Fruit fly (Drosophila melanogaster) whole organism, pupa: ENCODE data around the gene mus301.

Source experiments
- CG14655 ChIP-seq: fragments of 200-800 bp; sonication (Bioruptor generic); optimal IDR thresholded peaks from 3 replicates; lab custom pipeline; 2017; ENCODE audit warnings: mild to moderate bottlenecking, missing biosample characterization, missing genetic modification reagents, missing genetic modification characterization
- CG17806 ChIP-seq: fragments of 200-800 bp; sonication (Bioruptor generic); optimal IDR thresholded peaks from 2 replicates; lab custom pipeline; 2018; ENCODE audit warnings: missing biosample characterization, mild to moderate bottlenecking, missing genetic modification characterization, moderate library complexity
- CG4496 ChIP-seq: fragments of 200-800 bp; sonication (Bioruptor generic); IDR thresholded peaks from 3 replicates; pipeline ENCODE4 v1.3.6; 2022; ENCODE audit warnings: missing biosample characterization, missing genetic modification characterization
- EcR ChIP-seq: fragments of 200-800 bp; sonication (Bioruptor generic); optimal IDR thresholded peaks from 3 replicates; lab custom pipeline; 2019; ENCODE audit warnings: missing biosample characterization, missing genetic modification characterization, mild to moderate bottlenecking, moderate library complexity, missing genetic modification reagents
- Ets98B ChIP-seq: fragments of 200-800 bp; sonication (Bioruptor generic); IDR thresholded peaks from 2 replicates; pipeline ENCODE4 v1.3.6; 2022; ENCODE audit warnings: missing biosample characterization, missing genetic modification characterization
- Snoo ChIP-seq: fragments of 200-800 bp; sonication (Bioruptor generic); optimal IDR thresholded peaks from 3 replicates; lab custom pipeline; 2017; ENCODE audit warnings: missing biosample characterization, mild to moderate bottlenecking, missing genetic modification characterization, inconsistent platforms
- rn ChIP-seq: fragments of 200-800 bp; sonication (Bioruptor generic); IDR thresholded peaks from 2 replicates; pipeline ENCODE4 v1.3.6; 2022; ENCODE audit warnings: missing biosample characterization, missing genetic modification characterization

DNA sequence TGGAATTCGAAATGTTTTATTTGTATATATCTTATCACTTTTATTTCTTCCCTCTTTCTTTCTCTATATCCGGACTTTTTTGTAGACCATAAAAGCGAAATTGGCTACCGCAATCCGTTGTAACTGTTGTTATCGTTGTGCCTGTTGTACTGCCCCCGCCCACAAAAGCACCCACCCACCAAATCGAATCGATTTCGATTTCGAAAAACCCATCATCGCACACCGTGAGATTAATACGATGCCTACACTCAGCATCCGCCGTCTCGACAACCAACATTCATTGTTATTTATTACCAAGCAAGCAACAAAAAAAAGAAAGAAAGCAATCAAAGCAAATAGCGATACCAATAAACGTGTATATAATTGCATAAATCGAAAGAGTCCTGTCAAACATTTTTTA lies 29.4 kb upstream of the mus301 start:
- TF ChIP-seq CG4496 (GFP tag; lab: Robert Waterston, UW) (no peak), Ets98B (no peak), EcR (GFP tag; lab: Kevin White, UChicago) (no peak), rn (GFP tag; lab: Robert Waterston, UW) (no peak), Snoo (no peak), CG14655 (GFP tag; lab: Kevin White, UChicago) (no peak), CG17806 (tag; lab: Kevin White, UChicago) (no peak)
